Worm (Caenorhabditis elegans) whole organism, L1 larva: ENCODE data around the gene Y46G5A.28.

Source experiments
- C04F5.9 ChIP-seq: sonication (generic microtip); optimal IDR thresholded peaks from 2 replicates; lab custom pipeline; 2016; ENCODE audit warnings: missing genetic modification characterization, missing compliant biosample characterization
- aha-1 ChIP-seq: fragments of 150-350 bp; optimal IDR thresholded peaks from 2 replicates; lab custom pipeline; 2014; ENCODE audit warnings: missing biosample characterization, missing genetic modification characterization
- ceh-88 ChIP-seq: fragments of 200-800 bp; sonication (Bioruptor generic); IDR thresholded peaks from 2 replicates; pipeline ENCODE4 v1.3.6; 2022; ENCODE audit warnings: missing genetic modification characterization, missing compliant biosample characterization
- ceh-90 ChIP-seq: sonication (generic microtip); optimal IDR thresholded peaks from 2 replicates; lab custom pipeline; 2016; ENCODE audit warnings: missing genetic modification characterization, missing compliant biosample characterization
- efl-1 ChIP-seq, 4 experiments: fragments of 150-350 bp; optimal IDR thresholded peaks in 3 of 4; peaks in 1 of 4; 1 replicate in 1 of 4; 2 replicates in 3 of 4; lab custom pipeline; 2014; ENCODE audit warnings: missing biosample characterization in 2 of 4, missing genetic modification characterization in 2 of 4, missing genetic modification reagents in 2 of 4
- egl-13 ChIP-seq: sonication (generic microtip); optimal IDR thresholded peaks from 2 replicates; lab custom pipeline; 2016; ENCODE audit warnings: missing genotype, missing genetic modification reagents, missing genetic modification characterization, missing compliant biosample characterization
- egl-27 ChIP-seq, 2 experiments: fragments of 150-350 bp in 1 of 2; sonication (generic microtip); optimal IDR thresholded peaks; 3 replicates each; lab custom pipeline; 2017 to 2018; ENCODE audit warnings: missing biosample characterization in 2 of 2, missing genetic modification characterization in 2 of 2, missing genetic modification reagents in 2 of 2
- elt-2 ChIP-seq: sonication (generic microtip); optimal IDR thresholded peaks from 2 replicates; lab custom pipeline; 2016; ENCODE audit warnings: missing genetic modification characterization, mild to moderate bottlenecking, inconsistent platforms, missing compliant biosample characterization, missing genetic modification reagents
- grh-1 ChIP-seq: fragments of 200-800 bp; sonication (Bioruptor generic); IDR thresholded peaks from 2 replicates; pipeline ENCODE4 v1.3.6; 2022; ENCODE audit warnings: missing genetic modification reagents, missing genetic modification characterization, missing compliant biosample characterization
- irx-1 ChIP-seq: sonication (generic microtip); optimal IDR thresholded peaks from 2 replicates; lab custom pipeline; 2016; ENCODE audit warnings: missing genetic modification characterization, missing compliant biosample characterization
- lin-15B ChIP-seq: fragments of 150-350 bp; sonication (generic microtip); optimal IDR thresholded peaks from 3 replicates; lab custom pipeline; 2014; ENCODE audit warnings: missing biosample characterization, missing genetic modification characterization
- lin-39 ChIP-seq: fragments of 150-350 bp; optimal IDR thresholded peaks from 2 replicates; lab custom pipeline; 2014; ENCODE audit warnings: missing biosample characterization, missing genetic modification reagents, missing genetic modification characterization
- nhr-11 ChIP-seq: fragments of 150-350 bp; optimal IDR thresholded peaks from 2 replicates; lab custom pipeline; 2014; ENCODE audit warnings: missing biosample characterization, missing genetic modification characterization
- nhr-237 ChIP-seq: fragments of 150-350 bp; optimal IDR thresholded peaks from 2 replicates; lab custom pipeline; 2014; ENCODE audit warnings: missing biosample characterization, missing genetic modification characterization
- nhr-28 ChIP-seq: fragments of 150-350 bp; optimal IDR thresholded peaks from 2 replicates; lab custom pipeline; 2014; ENCODE audit warnings: missing biosample characterization, missing genetic modification characterization
- nhr-71 ChIP-seq: sonication (generic microtip); optimal IDR thresholded peaks from 2 replicates; lab custom pipeline; 2016; ENCODE audit warnings: mild to moderate bottlenecking, missing genetic modification characterization, moderate library complexity, missing compliant biosample characterization
- nhr-76 ChIP-seq: sonication (generic microtip); optimal IDR thresholded peaks from 2 replicates; lab custom pipeline; 2017; ENCODE audit warnings: missing biosample characterization, missing genetic modification characterization
- nhr-77 ChIP-seq: fragments of 150-350 bp; optimal IDR thresholded peaks from 2 replicates; lab custom pipeline; 2014; ENCODE audit warnings: missing biosample characterization, missing genetic modification characterization
- nhr-84 ChIP-seq: sonication (generic microtip); optimal IDR thresholded peaks from 2 replicates; lab custom pipeline; 2017; ENCODE audit warnings: missing biosample characterization, missing genetic modification characterization
- nhr-85 ChIP-seq: sonication (generic microtip); peaks from one replicate; lab custom pipeline; 2016; ENCODE audit warnings: missing genetic modification characterization, inconsistent platforms, missing compliant biosample characterization
- snpc-4 ChIP-seq: fragments of 150-350 bp; optimal IDR thresholded peaks from 2 replicates; lab custom pipeline; 2014; ENCODE audit warnings: missing biosample characterization, missing genetic modification characterization
- sptf-1 ChIP-seq: fragments of 150-350 bp; optimal IDR thresholded peaks from 2 replicates; lab custom pipeline; 2014; ENCODE audit warnings: missing biosample characterization, missing genetic modification characterization
- unc-130 ChIP-seq: fragments of 150-350 bp; optimal IDR thresholded peaks from 2 replicates; lab custom pipeline; 2017; ENCODE audit warnings: missing biosample characterization, missing genetic modification characterization, inconsistent platforms
- unc-62 ChIP-seq: fragments of 150-350 bp; optimal IDR thresholded peaks from 2 replicates; lab custom pipeline; 2014; ENCODE audit warnings: missing biosample characterization, missing genetic modification reagents, missing genetic modification characterization
- unc-98 ChIP-seq: fragments of 200-800 bp; sonication (Bioruptor generic); IDR thresholded peaks from 2 replicates; pipeline ENCODE4 v1.3.6; 2022; ENCODE audit warnings: missing genetic modification characterization, missing compliant biosample characterization
- vab-15 ChIP-seq: sonication (generic microtip); optimal IDR thresholded peaks from 2 replicates; lab custom pipeline; 2017; ENCODE audit warnings: missing genotype, mild to moderate bottlenecking, missing genetic modification characterization, missing compliant biosample characterization
- xbp-1 ChIP-seq: sonication (generic microtip); optimal IDR thresholded peaks from 2 replicates; lab custom pipeline; 2016; ENCODE audit warnings: missing genetic modification characterization, missing compliant biosample characterization
- zag-1 ChIP-seq: fragments of 150-350 bp; optimal IDR thresholded peaks from 2 replicates; lab custom pipeline; 2014; ENCODE audit warnings: missing biosample characterization, missing genetic modification characterization

Y46G5A.28 gene

ce11 chrII:12896666-12897065 is 46.4 kb downstream of the Y46G5A.28 start:
- TF ChIP-seq zag-1 (tag; lab: Kevin White, UChicago): no peak
- TF ChIP-seq egl-13 (tag; lab: Kevin White, UChicago): no peak
- no peak for TF ChIP-seq nhr-76
- no peak for TF ChIP-seq snpc-4 (tag; lab: Kevin White, UChicago)
- no peak for TF ChIP-seq unc-62

ce11 chrII:12897361-12897760 is 47.1 kb downstream of the Y46G5A.28 start:
- TF ChIP-seq efl-1 (optimal IDR thresholded peaks at IDR 0.05; lab: Kevin White, UChicago): no peak
- TF ChIP-seq efl-1 (GFP tag; optimal IDR thresholded peaks at IDR 0.05 in 1 of 2; lab: Kevin White, UChicago): peak in 1 of 2 experiments; percentile 69
- no peak for TF ChIP-seq ceh-88 (GFP tag; lab: Robert Waterston, UW)
- TF ChIP-seq, all 84 proteins: peak for 1

- TF ChIP-seq nhr-77 (tag; lab: Kevin White, UChicago): no peak
- TF ChIP-seq lin-39: no peak
- no peak for TF ChIP-seq nhr-28 (tag; lab: Kevin White, UChicago)
- no peak for TF ChIP-seq lin-15B
- no peak for TF ChIP-seq irx-1 (tag; lab: Kevin White, UChicago)
- TF ChIP-seq nhr-84 (tag; lab: Kevin White, UChicago): no peak
- no peak for TF ChIP-seq nhr-85 (tag; lab: Kevin White, UChicago)
- no peak for TF ChIP-seq unc-130
- no peak for TF ChIP-seq grh-1
- no peak for TF ChIP-seq efl-1 (optimal IDR thresholded peaks at IDR 0.05; lab: Kevin White, UChicago)
- no peak for TF ChIP-seq efl-1 (GFP tag; optimal IDR thresholded peaks at IDR 0.05 in 1 of 2; lab: Kevin White, UChicago)
- no peak for TF ChIP-seq ceh-90
These were observed 47.7 kb downstream of the Y46G5A.28 start, which contains the start of gene clec-64 for ce11 chrII:12897942-12898341. clec-64 (plus strand) TSS chrII:12898242.

ce11 chrII:12901025-12901424 is 50.8 kb downstream of the Y46G5A.28 start, which contains the start of gene clec-65:
clec-65 (plus strand) TSS chrII:12901325.
- TF ChIP-seq aha-1 (tag; lab: Kevin White, UChicago) (no peak), egl-27 (tag; optimal IDR thresholded peaks at IDR 0.05; lab: Kevin White, UChicago) (no peak), nhr-71 (tag; lab: Kevin White, UChicago) (no peak), C04F5.9 (tag; lab: Kevin White, UChicago) (no peak), vab-15 (tag; lab: Kevin White, UChicago) (no peak), nhr-237 (tag; lab: Kevin White, UChicago) (no peak), sptf-1 (tag; lab: Kevin White, UChicago) (no peak), unc-98 (GFP tag; lab: Robert Waterston, UW) (no peak), elt-2 (tag; lab: Kevin White, UChicago) (no peak), nhr-11 (tag; lab: Kevin White, UChicago) (no peak), nhr-77 (tag; lab: Kevin White, UChicago) (no peak), xbp-1 (tag; lab: Kevin White, UChicago) (no peak)
